Fruit fly (Drosophila melanogaster): ENCODE data around the gene CG33080.
A peak's percentile ranks its signal among the peaks of the same experiment; 100 is the strongest.

Gene CG33080

dm6 chrX:5705899-5706312 lies 11.7 kb downstream of the CG33080 start (continued):
- TF ChIP-seq Side (GFP tag; optimal IDR thresholded peaks at IDR 0.05) (peak; percentile 53), CG15696 (tag; optimal IDR thresholded peaks at IDR 0.05) (peak; percentile 44), peb (GFP tag; IDR thresholded peaks at IDR 0.05) (peak; percentile 82), sqz (GFP tag; optimal IDR thresholded peaks at IDR 0.05) (peak; percentile 57), Optix (GFP tag; IDR thresholded peaks at IDR 0.05) (peak; percentile 86), crc (GFP tag; optimal IDR thresholded peaks at IDR 0.05) (peak; percentile 37), fru (optimal IDR thresholded peaks at IDR 0.05) (no peak), eyg (GFP tag; optimal IDR thresholded peaks at IDR 0.05) (peak; percentile 23), h (optimal IDR thresholded peaks at IDR 0.05) (no peak), oc (tag; optimal IDR thresholded peaks at IDR 0.05) (peak; percentile 39), pho (GFP tag; optimal IDR thresholded peaks at IDR 0.05) (peak; percentile 47), NK7.1 (GFP tag; optimal IDR thresholded peaks at IDR 0.05) (peak; percentile 34), CG8290 (GFP tag; optimal IDR thresholded peaks at IDR 0.05) (no peak), CG8290 (tag; optimal IDR thresholded peaks at IDR 0.05) (peak in 1 of 2 experiments; percentile 92), Mrtf (GFP tag; IDR thresholded peaks at IDR 0.05) (peak; percentile 86), CG7928 (GFP tag; optimal IDR thresholded peaks at IDR 0.05) (peak; percentile 58), CG14014 (GFP tag; IDR thresholded peaks at IDR 0.05) (peak; percentile 89), gcm2 (GFP tag; optimal IDR thresholded peaks at IDR 0.05) (peak; percentile 15), chn (GFP tag; optimal IDR thresholded peaks at IDR 0.05) (peak; percentile 22), Hmx (GFP tag; optimal IDR thresholded peaks at IDR 0.05) (peak; percentile 41), CG2678 (tag; optimal IDR thresholded peaks at IDR 0.05) (peak; percentile 90), CG32772 (GFP tag; IDR thresholded peaks at IDR 0.05) (peak; percentile 90), gfzf (GFP tag; optimal IDR thresholded peaks at IDR 0.05) (no peak), Deaf1 (tag; optimal IDR thresholded peaks at IDR 0.05) (peak; percentile 82), CG6813 (GFP tag; optimal IDR thresholded peaks at IDR 0.05) (peak; percentile 76), CG9727 (GFP tag; optimal IDR thresholded peaks at IDR 0.05) (peak; percentile 78), Atf-2 (GFP tag; optimal IDR thresholded peaks at IDR 0.05) (no peak), CG12299 (tag; optimal IDR thresholded peaks at IDR 0.05) (peak; percentile 48), tll (GFP tag; optimal IDR thresholded peaks at IDR 0.05) (no peak), ham (GFP tag; IDR thresholded peaks at IDR 0.05) (0 out of 2 replicates have a peak, but pooled peaks have one; percentile 44), CG6272 (GFP tag; IDR thresholded peaks at IDR 0.05) (peak; percentile 84), kni (GFP tag; optimal IDR thresholded peaks at IDR 0.05) (no peak), danr (GFP tag; IDR thresholded peaks at IDR 0.05) (peak; percentile 85), CG8765 (GFP tag; IDR thresholded peaks at IDR 0.05) (peak; percentile 47), Aef1 (GFP tag; IDR thresholded peaks at IDR 0.05) (peak; percentile 90), sens (GFP tag) (peak; percentile 93), CG4424 (GFP tag; optimal IDR thresholded peaks at IDR 0.05) (peak; percentile 78), CG7556 (GFP tag; optimal IDR thresholded peaks at IDR 0.05) (peak; percentile 81), CG7271 (tag; optimal IDR thresholded peaks at IDR 0.05) (peak; percentile 2), CG12104 (GFP tag; optimal IDR thresholded peaks at IDR 0.05) (peak; percentile 66), CG17328 (GFP tag; IDR thresholded peaks at IDR 0.05) (peak; percentile 77), CG12219 (GFP tag; optimal IDR thresholded peaks at IDR 0.05) (peak; percentile 67), CG12155 (GFP tag; optimal IDR thresholded peaks at IDR 0.05) (peak; percentile 62), MBD-R2 (GFP tag; IDR thresholded peaks at IDR 0.05) (peak; percentile 79), Max (GFP tag; optimal IDR thresholded peaks at IDR 0.05) (peak; percentile 73), CG5180 (GFP tag; optimal IDR thresholded peaks at IDR 0.05) (peak; percentile 80), CG8944 (GFP tag; optimal IDR thresholded peaks at IDR 0.05) (peak; percentile 44), dan (GFP tag; IDR thresholded peaks at IDR 0.05) (0 out of 2 replicates have a peak, but pooled peaks have one; percentile 35), Lim3 (GFP tag; IDR thresholded peaks at IDR 0.05) (peak; percentile 57; the same call in 1 of the 2 replicates), CG9609 (GFP tag; optimal IDR thresholded peaks at IDR 0.05) (peak; percentile 29), gsb (GFP tag; IDR thresholded peaks at IDR 0.05) (peak; percentile 86), CG2712 (tag; optimal IDR thresholded peaks at IDR 0.05) (peak; percentile 84), lab (GFP tag; optimal IDR thresholded peaks at IDR 0.05) (peak; percentile 95)

Measured in whole organism, embryonic.